Worm (Caenorhabditis elegans): Measurements from ENCODE around the gene mex-5.
A peak's percentile ranks its signal among the peaks of the same experiment; 100 is the strongest.

mex-5 gene

ce11 chrIV:13314181-13314580 is 39.3 kb upstream of the mex-5 start (continued):
- TF ChIP-seq aptf-2 (GFP tag; conservative IDR thresholded peaks at IDR 0.05) (no peak), pha-4 (tag; optimal IDR thresholded peaks at IDR 0.05) (peak; percentile 91), hrde-1 (tag; optimal IDR thresholded peaks at IDR 0.05; ENCODE audit: borderline replicate concordance) (no peak), bed-2 (GFP tag; IDR thresholded peaks at IDR 0.05) (no peak), madf-3 (GFP tag; IDR thresholded peaks at IDR 0.05) (no peak), hsf-1 (GFP tag; IDR thresholded peaks at IDR 0.05) (no peak), Y79H2A.3 (GFP tag; conservative IDR thresholded peaks at IDR 0.05) (no peak), repo-1 (tag; optimal IDR thresholded peaks at IDR 0.05) (no peak), dox-1 (GFP tag; IDR thresholded peaks at IDR 0.05) (peak; percentile 59), nhr-179 (tag; optimal IDR thresholded peaks at IDR 0.05) (no peak), aptf-3 (GFP tag; IDR thresholded peaks at IDR 0.05) (no peak), fkh-3 (tag; optimal IDR thresholded peaks at IDR 0.05) (no peak), ama-1 (optimal IDR thresholded peaks at IDR 0.05) (no peak), ama-1 (GFP tag; optimal IDR thresholded peaks at IDR 0.05) (no peak), nhr-80 (tag; optimal IDR thresholded peaks at IDR 0.05) (peak; percentile 95), unc-62 (GFP tag; optimal IDR thresholded peaks at IDR 0.05) (peak; percentile 44), zfh-2 (GFP tag; conservative IDR thresholded peaks at IDR 0.05) (no peak), nfyb-1 (GFP tag; IDR thresholded peaks at IDR 0.05) (peak; percentile 74), akir-1 (GFP tag; optimal IDR thresholded peaks at IDR 0.05) (no peak), mcd-1 (GFP tag; IDR thresholded peaks at IDR 0.05) (no peak), rec-8 (tag; optimal IDR thresholded peaks at IDR 0.05) (no peak), ccch-3 (GFP tag; optimal IDR thresholded peaks at IDR 0.05) (no peak), nhr-27 (tag; optimal IDR thresholded peaks at IDR 0.05) (no peak), F57A8.1 (GFP tag; optimal IDR thresholded peaks at IDR 0.05) (no peak), sdz-38 (tag; optimal IDR thresholded peaks at IDR 0.05) (no peak), egrh-3 (GFP tag; IDR thresholded peaks at IDR 0.05) (no peak), let-607 (tag; optimal IDR thresholded peaks at IDR 0.05) (peak in 1 of 2 experiments; percentile 8), attf-3 (GFP tag; conservative IDR thresholded peaks at IDR 0.05) (no peak), ztf-26 (tag; optimal IDR thresholded peaks at IDR 0.05) (peak; percentile 3), attf-5 (GFP tag; optimal IDR thresholded peaks at IDR 0.05) (no peak), chd-7 (tag; optimal IDR thresholded peaks at IDR 0.05) (peak; percentile 46), hmg-1.2 (GFP tag; IDR thresholded peaks at IDR 0.05) (peak; percentile 13; the same call in 1 of the 2 replicates), K12H6.12 (tag; optimal IDR thresholded peaks at IDR 0.05) (no peak), B0035.1 (tag; optimal IDR thresholded peaks at IDR 0.05) (no peak), mxl-1 (tag; optimal IDR thresholded peaks at IDR 0.05) (no peak), efl-1 (GFP tag; optimal IDR thresholded peaks at IDR 0.05) (no peak), Y53F4B.3 (GFP tag; IDR thresholded peaks at IDR 0.05) (no peak), Y95B8A.8 (GFP tag; IDR thresholded peaks at IDR 0.05) (no peak), lin-40 (tag; optimal IDR thresholded peaks at IDR 0.05) (peak; percentile 26), F22D6.2 (tag; optimal IDR thresholded peaks at IDR 0.05) (no peak), nfya-2 (GFP tag; IDR thresholded peaks at IDR 0.05) (no peak), rcor-1 (GFP tag; IDR thresholded peaks at IDR 0.05) (no peak), ceh-27 (GFP tag; optimal IDR thresholded peaks at IDR 0.05) (no peak), ztf-3 (GFP tag; optimal IDR thresholded peaks at IDR 0.05) (no peak), snpc-3.4 (tag; optimal IDR thresholded peaks at IDR 0.05) (no peak), ceh-79 (tag; optimal IDR thresholded peaks at IDR 0.05) (no peak), nhr-120 (GFP tag; IDR thresholded peaks at IDR 0.05) (no peak), F39B2.1 (GFP tag; IDR thresholded peaks at IDR 0.05) (no peak), him-1 (tag; optimal IDR thresholded peaks at IDR 0.05) (no peak), sptf-2 (GFP tag; optimal IDR thresholded peaks at IDR 0.05) (no peak)
